Fruit fly (Drosophila melanogaster): ENCODE results near the gene CG13310.
A peak's percentile ranks its signal among the peaks of the same experiment; 100 is the strongest.

CG13310 gene

dm6 chr3L:8841757-8842156, 41.4 kb upstream of the CG13310 start (continued):
- peak; percentile 52; the same call in 1 of the 3 replicates for TF ChIP-seq CG6175 (GFP tag; IDR thresholded peaks at IDR 0.05)
- peak; percentile 72 for TF ChIP-seq Hsf (GFP tag; optimal IDR thresholded peaks at IDR 0.05)
- TF ChIP-seq CG14667 (GFP tag; IDR thresholded peaks at IDR 0.05): peak; percentile 42; the same call in 1 of the 2 replicates
- TF ChIP-seq Stat92E (GFP tag; optimal IDR thresholded peaks at IDR 0.05): no peak
- TF ChIP-seq klu (GFP tag; IDR thresholded peaks at IDR 0.05): 0 out of 2 replicates have a peak, but pooled peaks have one; percentile 51
- TF ChIP-seq row (GFP tag; IDR thresholded peaks at IDR 0.05): peak; percentile 88
- TF ChIP-seq CG17802 (tag; optimal IDR thresholded peaks at IDR 0.05): peak; percentile 1
- TF ChIP-seq yki (optimal IDR thresholded peaks at IDR 0.05): no peak
- no peak for TF ChIP-seq MESR4 (GFP tag; optimal IDR thresholded peaks at IDR 0.05)
- TF ChIP-seq Poxn (GFP tag; IDR thresholded peaks at IDR 0.05): no peak
- TF ChIP-seq NC2β (GFP tag; optimal IDR thresholded peaks at IDR 0.05): peak; percentile 55
- no peak for TF ChIP-seq CG14860 (GFP tag; IDR thresholded peaks at IDR 0.05; ENCODE audit: partially characterized antibody)
- no peak for TF ChIP-seq CG7745 (tag; optimal IDR thresholded peaks at IDR 0.05)
- peak; percentile 80 for TF ChIP-seq CG8924 (tag; optimal IDR thresholded peaks at IDR 0.05)
- peak; percentile 24 for TF ChIP-seq wek (GFP tag; optimal IDR thresholded peaks at IDR 0.05)
- TF ChIP-seq tio (GFP tag; optimal IDR thresholded peaks at IDR 0.05): peak; percentile 59
- peak; percentile 16 for TF ChIP-seq Spps (tag; optimal IDR thresholded peaks at IDR 0.05)
- TF ChIP-seq bsh (GFP tag; optimal IDR thresholded peaks at IDR 0.05): peak in 1 of 2 experiments; percentile 85
- TF ChIP-seq zf30C (GFP tag; optimal IDR thresholded peaks at IDR 0.05): no peak
- TF ChIP-seq ara (GFP tag; IDR thresholded peaks at IDR 0.05): peak; percentile 72
- peak; percentile 58 for TF ChIP-seq chn (GFP tag; optimal IDR thresholded peaks at IDR 0.05)
- TF ChIP-seq CG33213 (GFP tag; optimal IDR thresholded peaks at IDR 0.05): no peak
- TF ChIP-seq CG11085 (GFP tag; IDR thresholded peaks at IDR 0.05): peak; percentile 25; the same call in 1 of the 2 replicates
- TF ChIP-seq CG15269 (tag; optimal IDR thresholded peaks at IDR 0.05): peak; percentile 84
- TF ChIP-seq CG2712 (tag; optimal IDR thresholded peaks at IDR 0.05): peak; percentile 85
- no peak for TF ChIP-seq CG17912 (GFP tag; optimal IDR thresholded peaks at IDR 0.05)
- no peak for TF ChIP-seq CkIIα-i1 (GFP tag; IDR thresholded peaks at IDR 0.05)
- TF ChIP-seq repo (GFP tag; optimal IDR thresholded peaks at IDR 0.05): peak; percentile 26
- TF ChIP-seq CG13287 (GFP tag; IDR thresholded peaks at IDR 0.05; ENCODE audit: partially characterized antibody): no peak
- peak; percentile 64 for TF ChIP-seq ssp (GFP tag; IDR thresholded peaks at IDR 0.05)
- TF ChIP-seq CG18764 (GFP tag; optimal IDR thresholded peaks at IDR 0.05): peak; percentile 48
- TF ChIP-seq z (GFP tag; IDR thresholded peaks at IDR 0.05): 0 out of 3 replicates have a peak, but pooled peaks have one; percentile 59
- TF ChIP-seq ato (GFP tag; IDR thresholded peaks at IDR 0.05; ENCODE audit: partially characterized antibody): no peak
- peak; percentile 55; the same call in 1 of the 2 replicates for TF ChIP-seq CG8765 (GFP tag; IDR thresholded peaks at IDR 0.05)
- TF ChIP-seq Hr78 (GFP tag; optimal IDR thresholded peaks at IDR 0.05): no peak
- TF ChIP-seq CG32767 (GFP tag; IDR thresholded peaks at IDR 0.05): peak; percentile 50; the same call in 1 of the 2 replicates
- TF ChIP-seq caup (GFP tag; optimal IDR thresholded peaks at IDR 0.05; ENCODE audit: severe bottlenecking): peak; percentile 76
- TF ChIP-seq lab (GFP tag; optimal IDR thresholded peaks at IDR 0.05): peak; percentile 88
- peak; percentile 67 for TF ChIP-seq CG6254 (GFP tag; optimal IDR thresholded peaks at IDR 0.05)
- TF ChIP-seq Neu2 (GFP tag; optimal IDR thresholded peaks at IDR 0.05; ENCODE audit: borderline replicate concordance): no peak
- peak; percentile 78 for TF ChIP-seq fd96Cb (tag; optimal IDR thresholded peaks at IDR 0.05)
- no peak for TF ChIP-seq CG1832 (GFP tag; optimal IDR thresholded peaks at IDR 0.05)
- no peak for TF ChIP-seq fd102C (GFP tag; optimal IDR thresholded peaks at IDR 0.05)
- TF ChIP-seq Hr3 (GFP tag; optimal IDR thresholded peaks at IDR 0.05): peak; percentile 71
- TF ChIP-seq crol (GFP tag; IDR thresholded peaks at IDR 0.05): no peak
- TF ChIP-seq CG14965 (GFP tag; optimal IDR thresholded peaks at IDR 0.05; ENCODE audit: borderline replicate concordance): no peak
- peak; percentile 25 for TF ChIP-seq NK7.1 (GFP tag; optimal IDR thresholded peaks at IDR 0.05)
- peak; percentile 35 for TF ChIP-seq CG15011 (GFP tag; optimal IDR thresholded peaks at IDR 0.05)
- 0 out of 2 replicates have a peak, but pooled peaks have one; percentile 25 for TF ChIP-seq dan (GFP tag; IDR thresholded peaks at IDR 0.05)
- TF ChIP-seq sim (GFP tag; IDR thresholded peaks at IDR 0.05): peak; percentile 68

Data from whole organism, embryonic.